Worm (Caenorhabditis elegans) whole organism, L4/young adult: ENCODE measurements around the gene T02E9.6.

Source experiments
- W03F9.2 ChIP-seq: fragments of 150-350 bp; optimal IDR thresholded peaks from 2 replicates; lab custom pipeline; 2014; ENCODE audit warnings: missing biosample characterization, missing genetic modification characterization
- him-1 ChIP-seq: sonication (generic microtip); optimal IDR thresholded peaks from 2 replicates; lab custom pipeline; 2016; ENCODE audit warnings: missing genotype, missing genetic modification reagents, missing genetic modification characterization, missing compliant biosample characterization

DNA sequence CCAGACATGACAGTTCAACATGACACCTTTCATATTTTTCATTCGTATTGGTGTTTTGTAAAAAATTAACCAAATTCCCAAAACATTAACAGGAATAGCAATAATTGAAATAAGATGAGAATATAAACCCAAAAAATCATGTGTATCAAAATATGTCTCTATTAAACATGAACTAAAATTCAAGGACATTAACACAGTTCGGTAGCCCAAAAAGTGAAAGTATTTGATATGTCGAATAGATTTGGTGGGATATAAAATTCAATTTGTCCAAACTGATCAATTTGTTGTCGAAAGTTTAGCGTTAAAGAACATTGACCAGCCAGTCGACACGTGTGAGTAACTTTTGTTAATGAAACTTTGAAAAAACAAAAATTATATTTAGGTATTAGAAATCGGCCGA is 31.4 kb downstream of the T02E9.6 start, which contains the start of gene srh-46:
- TF ChIP-seq him-1, result no peak
- TF ChIP-seq W03F9.2 (tag; lab: Kevin White, UChicago), result no peak
